Worm (Caenorhabditis elegans) whole organism, L1 larva: ENCODE results near the gene spe-29.
A peak's percentile ranks its signal among the peaks of the same experiment; 100 is the strongest.

Experiments
- C04F5.9 ChIP-seq: sonication (generic microtip); optimal IDR thresholded peaks from 2 replicates; lab custom pipeline; 2016; ENCODE audit warnings: missing genetic modification characterization, missing compliant biosample characterization
- C16A3.4 ChIP-seq: fragments of 150-350 bp; optimal IDR thresholded peaks from 2 replicates; lab custom pipeline; 2014; ENCODE audit warnings: missing biosample characterization, missing genetic modification characterization
- C34B4.2 ChIP-seq: sonication (generic microtip); optimal IDR thresholded peaks from 2 replicates; lab custom pipeline; 2017; ENCODE audit warnings: mild to moderate bottlenecking, missing genetic modification characterization, missing compliant biosample characterization
- aha-1 ChIP-seq: fragments of 150-350 bp; optimal IDR thresholded peaks from 2 replicates; lab custom pipeline; 2014; ENCODE audit warnings: missing biosample characterization, missing genetic modification characterization
- aly-2 ChIP-seq: fragments of 150-350 bp; optimal IDR thresholded peaks from 2 replicates; lab custom pipeline; 2014; ENCODE audit warnings: missing biosample characterization, missing genetic modification characterization
- ama-1 ChIP-seq: fragments of 150-350 bp; optimal IDR thresholded peaks from 2 replicates; lab custom pipeline; 2014
- blmp-1 ChIP-seq: fragments of 150-350 bp; optimal IDR thresholded peaks from 2 replicates; lab custom pipeline; 2014; ENCODE audit warnings: missing biosample characterization, missing genetic modification characterization
- ceh-82 ChIP-seq, 3 experiments: fragments of 150-350 bp in 1 of 3; sonication (generic microtip) in 2 of 3; optimal IDR thresholded peaks; 2 replicates each; lab custom pipeline; 2014 to 2017; ENCODE audit warnings: missing biosample characterization in 3 of 3, missing genetic modification characterization in 3 of 3
- ceh-90 ChIP-seq: sonication (generic microtip); optimal IDR thresholded peaks from 2 replicates; lab custom pipeline; 2016; ENCODE audit warnings: missing genetic modification characterization, missing compliant biosample characterization
- dpl-1 ChIP-seq, 3 experiments: fragments of 150-350 bp in 2 of 3; sonication (generic microtip) in 1 of 3; optimal IDR thresholded peaks; 2 replicates each; lab custom pipeline; 2014 to 2017; ENCODE audit warnings: missing biosample characterization in 3 of 3, missing genetic modification characterization in 3 of 3, missing genetic modification reagents in 3 of 3
- efl-1 ChIP-seq, 4 experiments: fragments of 150-350 bp; optimal IDR thresholded peaks in 3 of 4; peaks in 1 of 4; 1 replicate in 1 of 4; 2 replicates in 3 of 4; lab custom pipeline; 2014; ENCODE audit warnings: missing biosample characterization in 2 of 4, missing genetic modification characterization in 2 of 4, missing genetic modification reagents in 2 of 4
- egl-13 ChIP-seq: sonication (generic microtip); optimal IDR thresholded peaks from 2 replicates; lab custom pipeline; 2016; ENCODE audit warnings: missing genotype, missing genetic modification reagents, missing genetic modification characterization, missing compliant biosample characterization
- elt-2 ChIP-seq: sonication (generic microtip); optimal IDR thresholded peaks from 2 replicates; lab custom pipeline; 2016; ENCODE audit warnings: missing genetic modification characterization, mild to moderate bottlenecking, inconsistent platforms, missing compliant biosample characterization, missing genetic modification reagents
- elt-3 ChIP-seq, 6 experiments: fragments of 150-350 bp in 1 of 6; sonication (generic microtip); optimal IDR thresholded peaks; 2 replicates each; lab custom pipeline; 2017 to 2018; ENCODE audit warnings: missing biosample characterization in 6 of 6, missing genetic modification characterization in 6 of 6, inconsistent platforms in 1 of 6
- fkh-4 ChIP-seq: sonication (generic microtip); optimal IDR thresholded peaks from 2 replicates; lab custom pipeline; 2016; ENCODE audit warnings: missing compliant biosample characterization, missing genetic modification characterization, borderline replicate concordance
- fkh-8 ChIP-seq: sonication (generic microtip); optimal IDR thresholded peaks from 2 replicates; lab custom pipeline; 2016; ENCODE audit warnings: mild to moderate bottlenecking, missing genetic modification characterization, missing compliant biosample characterization
- fos-1 ChIP-seq: fragments of 150-350 bp; optimal IDR thresholded peaks from 2 replicates; lab custom pipeline; 2014; ENCODE audit warnings: missing biosample characterization, missing genetic modification characterization
- irx-1 ChIP-seq: sonication (generic microtip); optimal IDR thresholded peaks from 2 replicates; lab custom pipeline; 2016; ENCODE audit warnings: missing genetic modification characterization, missing compliant biosample characterization
- isw-1 ChIP-seq: fragments of 200-800 bp; sonication (Bioruptor generic); IDR thresholded peaks from 2 replicates; pipeline ENCODE4 v1.3.6; 2022; ENCODE audit warnings: missing genetic modification characterization, missing compliant biosample characterization
- lin-14 ChIP-seq: fragments of 200-800 bp; sonication (Bioruptor generic); optimal IDR thresholded peaks from 2 replicates; lab custom pipeline; 2018; ENCODE audit warnings: mild to moderate bottlenecking, missing genetic modification characterization, moderate library complexity, missing compliant biosample characterization
- lsy-2 ChIP-seq, 2 experiments: fragments of 150-350 bp; optimal IDR thresholded peaks; 2 replicates each; lab custom pipeline; 2014; ENCODE audit warnings: missing biosample characterization in 2 of 2, missing genetic modification characterization in 2 of 2
- mef-2 ChIP-seq: fragments of 150-350 bp; optimal IDR thresholded peaks from 2 replicates; lab custom pipeline; 2014; ENCODE audit warnings: missing biosample characterization, missing genetic modification characterization
- nhr-11 ChIP-seq: fragments of 150-350 bp; optimal IDR thresholded peaks from 2 replicates; lab custom pipeline; 2014; ENCODE audit warnings: missing biosample characterization, missing genetic modification characterization
- nhr-12 ChIP-seq: sonication (generic microtip); optimal IDR thresholded peaks from 2 replicates; lab custom pipeline; 2017; ENCODE audit warnings: missing biosample characterization, missing genetic modification characterization
- nhr-47 ChIP-seq: sonication (generic microtip); optimal IDR thresholded peaks from 2 replicates; lab custom pipeline; 2016; ENCODE audit warnings: mild to moderate bottlenecking, missing genetic modification characterization, moderate library complexity, missing compliant biosample characterization
- nhr-76 ChIP-seq: sonication (generic microtip); optimal IDR thresholded peaks from 2 replicates; lab custom pipeline; 2017; ENCODE audit warnings: missing biosample characterization, missing genetic modification characterization
- nhr-77 ChIP-seq: fragments of 150-350 bp; optimal IDR thresholded peaks from 2 replicates; lab custom pipeline; 2014; ENCODE audit warnings: missing biosample characterization, missing genetic modification characterization
- nhr-85 ChIP-seq: sonication (generic microtip); peaks from one replicate; lab custom pipeline; 2016; ENCODE audit warnings: missing genetic modification characterization, inconsistent platforms, missing compliant biosample characterization
- nhr-90 ChIP-seq: sonication (generic microtip); optimal IDR thresholded peaks from 2 replicates; lab custom pipeline; 2016; ENCODE audit warnings: mild to moderate bottlenecking, missing genetic modification characterization, missing compliant biosample characterization; ENCODE audit not compliant: poor library complexity
- pag-3 ChIP-seq: sonication (generic microtip); optimal IDR thresholded peaks from 2 replicates; lab custom pipeline; 2017; ENCODE audit warnings: missing genetic modification characterization, mild to moderate bottlenecking, missing compliant biosample characterization, antibody characterized with exemption, borderline replicate concordance; ENCODE audit not compliant: insufficient read depth
- pqm-1 ChIP-seq: sonication (generic microtip); optimal IDR thresholded peaks from 3 replicates; lab custom pipeline; 2017; ENCODE audit warnings: missing biosample characterization, missing genetic modification characterization
- skn-1 ChIP-seq: fragments of 150-350 bp; optimal IDR thresholded peaks from 2 replicates; lab custom pipeline; 2014; ENCODE audit warnings: missing biosample characterization, missing genetic modification characterization
- sox-4 ChIP-seq: sonication (generic microtip); optimal IDR thresholded peaks from 2 replicates; lab custom pipeline; 2016; ENCODE audit warnings: missing genetic modification characterization, missing compliant biosample characterization
- sup-37 ChIP-seq: fragments of 200-800 bp; sonication (Bioruptor generic); optimal IDR thresholded peaks from 2 replicates; lab custom pipeline; 2018; ENCODE audit warnings: mild to moderate bottlenecking, missing genetic modification characterization, missing compliant biosample characterization
- unc-130 ChIP-seq: fragments of 150-350 bp; optimal IDR thresholded peaks from 2 replicates; lab custom pipeline; 2017; ENCODE audit warnings: missing biosample characterization, missing genetic modification characterization, inconsistent platforms
- unc-30 ChIP-seq: sonication (generic microtip); optimal IDR thresholded peaks from 2 replicates; lab custom pipeline; 2017; ENCODE audit warnings: missing biosample characterization, missing genetic modification characterization
- unc-62 ChIP-seq: fragments of 150-350 bp; optimal IDR thresholded peaks from 2 replicates; lab custom pipeline; 2014; ENCODE audit warnings: missing biosample characterization, missing genetic modification reagents, missing genetic modification characterization
- unc-98 ChIP-seq: fragments of 200-800 bp; sonication (Bioruptor generic); IDR thresholded peaks from 2 replicates; pipeline ENCODE4 v1.3.6; 2022; ENCODE audit warnings: missing genetic modification characterization, missing compliant biosample characterization
- xbp-1 ChIP-seq: sonication (generic microtip); optimal IDR thresholded peaks from 2 replicates; lab custom pipeline; 2016; ENCODE audit warnings: missing genetic modification characterization, missing compliant biosample characterization
- zag-1 ChIP-seq: fragments of 150-350 bp; optimal IDR thresholded peaks from 2 replicates; lab custom pipeline; 2014; ENCODE audit warnings: missing biosample characterization, missing genetic modification characterization
- ztf-11 ChIP-seq, 2 experiments: sonication (generic microtip); optimal IDR thresholded peaks; 2 replicates each; lab custom pipeline; 2016 to 2017; ENCODE audit warnings: missing genetic modification characterization in 2 of 2, missing biosample characterization in 1 of 2, missing compliant biosample characterization in 1 of 2
- ztf-4 ChIP-seq: fragments of 150-350 bp; optimal IDR thresholded peaks from 2 replicates; lab custom pipeline; 2014; ENCODE audit warnings: missing biosample characterization, missing genetic modification characterization

The spe-29 gene

ce11 chrIV:9884257-9884656, 49.4 kb upstream of the spe-29 start, which contains the start of the genes prp-18 and mccc-1 (continued):
- TF ChIP-seq irx-1 (tag; lab: Kevin White, UChicago) (no peak), ceh-82 (tag; optimal IDR thresholded peaks at IDR 0.05; lab: Kevin White, UChicago) (peak in 1 of 3 experiments; percentile 62), ztf-4 (no peak), skn-1 (tag; lab: Kevin White, UChicago) (peak; percentile 28), nhr-47 (tag; lab: Kevin White, UChicago) (no peak), nhr-85 (tag; lab: Kevin White, UChicago) (peak; percentile 33), nhr-90 (no peak), unc-130 (tag; lab: Kevin White, UChicago) (peak; percentile 9), xbp-1 (tag; lab: Kevin White, UChicago) (peak; percentile 48), lin-14 (GFP tag; lab: Kevin White, UChicago) (peak; percentile 74), fos-1 (tag; lab: Kevin White, UChicago) (no peak), unc-98 (GFP tag; lab: Robert Waterston, UW) (no peak), ama-1 (lab: Kevin White, UChicago) (no peak), dpl-1 (GFP tag; optimal IDR thresholded peaks at IDR 0.05; lab: Kevin White, UChicago) (peak; percentile 43 to 69 (median 60)), isw-1 (GFP tag; lab: Robert Waterston, UW) (peak; percentile 36), sox-4 (tag; lab: Kevin White, UChicago) (no peak), elt-3 (tag; optimal IDR thresholded peaks at IDR 0.05; lab: Kevin White, UChicago) (no peak), ceh-90 (no peak), blmp-1 (tag; lab: Kevin White, UChicago) (peak; percentile 30), aly-2 (tag; lab: Kevin White, UChicago) (no peak), elt-2 (no peak), ztf-11 (tag; optimal IDR thresholded peaks at IDR 0.05; lab: Kevin White, UChicago) (no peak), fkh-4 (tag; lab: Kevin White, UChicago) (no peak), C34B4.2 (tag; lab: Kevin White, UChicago) (no peak), fkh-8 (no peak), sup-37 (GFP tag; lab: Kevin White, UChicago) (no peak), pqm-1 (tag; lab: Kevin White, UChicago) (no peak), egl-13 (tag; lab: Kevin White, UChicago) (no peak), C16A3.4 (peak; percentile 62), lsy-2 (tag; optimal IDR thresholded peaks at IDR 0.05; lab: Kevin White, UChicago) (peak in 1 of 2 experiments; percentile 57), aha-1 (tag; lab: Kevin White, UChicago) (no peak), pag-3 (no peak), nhr-76 (tag; lab: Kevin White, UChicago) (no peak), C04F5.9 (tag; lab: Kevin White, UChicago) (no peak)

ce11 chrIV:9889857-9890256, 43.8 kb upstream of the spe-29 start, which contains the start of gene ttbk-3:
TSS of gene ttbk-3 (minus strand) at chrIV:9889957.
- TF ChIP-seq nhr-85 (tag; lab: Kevin White, UChicago), result no peak
- no peak for TF ChIP-seq mef-2 (tag; lab: Kevin White, UChicago)
- TF ChIP-seq irx-1 (tag; lab: Kevin White, UChicago), result no peak
- no peak for TF ChIP-seq efl-1 (optimal IDR thresholded peaks at IDR 0.05; lab: Kevin White, UChicago)
- TF ChIP-seq efl-1 (GFP tag; optimal IDR thresholded peaks at IDR 0.05 in 1 of 2; lab: Kevin White, UChicago), result peak in 1 of 2 experiments; percentile 43
- TF ChIP-seq nhr-12 (tag; lab: Kevin White, UChicago), result no peak

ce11 chrIV:9891938-9892337, 41.7 kb upstream of the spe-29 start, which contains the start of gene F32B6.4:
TSS of gene F32B6.4 (minus strand) at chrIV:9892038.
- no peak for TF ChIP-seq unc-62 (GFP tag; lab: Kevin White, UChicago)
- no peak for TF ChIP-seq unc-130 (tag; lab: Kevin White, UChicago)
- no peak for TF ChIP-seq C34B4.2 (tag; lab: Kevin White, UChicago)
- TF ChIP-seq nhr-11 (tag; lab: Kevin White, UChicago), result no peak
- no peak for TF ChIP-seq zag-1 (tag; lab: Kevin White, UChicago)
- TF ChIP-seq mef-2 (tag; lab: Kevin White, UChicago), result no peak
- TF ChIP-seq ceh-82 (tag; optimal IDR thresholded peaks at IDR 0.05; lab: Kevin White, UChicago), result no peak
- TF ChIP-seq nhr-77 (tag; lab: Kevin White, UChicago), result no peak
- TF ChIP-seq unc-30 (tag; lab: Kevin White, UChicago), result no peak
- no peak for TF ChIP-seq sox-4 (tag; lab: Kevin White, UChicago)
- no peak for TF ChIP-seq nhr-47 (tag; lab: Kevin White, UChicago)
- TF ChIP-seq, all 84 proteins: peak for 0
